Worm (Caenorhabditis elegans): ENCODE results near the gene hecd-1.

Gene hecd-1

ce11 chrIV:7147722-7148121, 3.2 kb upstream of the hecd-1 start:
- no peak for TF ChIP-seq attf-4 (tag; optimal IDR thresholded peaks at IDR 0.05)
- TF ChIP-seq snpc-1.2 (GFP tag; IDR thresholded peaks at IDR 0.05), result no peak
- no peak for TF ChIP-seq Y105C5A.15 (GFP tag; IDR thresholded peaks at IDR 0.05)
- TF ChIP-seq egl-27 (tag; optimal IDR thresholded peaks at IDR 0.05), result no peak
- TF ChIP-seq sdz-12 (GFP tag; optimal IDR thresholded peaks at IDR 0.05), result no peak
- TF ChIP-seq zfp-3 (GFP tag; conservative IDR thresholded peaks at IDR 0.05), result no peak
- no peak for TF ChIP-seq dmd-8 (GFP tag; IDR thresholded peaks at IDR 0.05)
- TF ChIP-seq madf-9 (GFP tag; conservative IDR thresholded peaks at IDR 0.05), result no peak
- no peak for TF ChIP-seq ces-1 (GFP tag; optimal IDR thresholded peaks at IDR 0.05)
- no peak for TF ChIP-seq pqm-1 (tag; optimal IDR thresholded peaks at IDR 0.05)
- peak; percentile 29; the same call in 1 of the 2 replicates for TF ChIP-seq lin-38 (GFP tag; IDR thresholded peaks at IDR 0.05)
- TF ChIP-seq nhr-111 (GFP tag; optimal IDR thresholded peaks at IDR 0.05), result no peak
- TF ChIP-seq nhr-48 (tag; optimal IDR thresholded peaks at IDR 0.05), result no peak
- TF ChIP-seq mes-2 (tag; optimal IDR thresholded peaks at IDR 0.05; ENCODE audit: poor library complexity, severe bottlenecking), result peak; percentile 6
- TF ChIP-seq nhr-11 (tag; optimal IDR thresholded peaks at IDR 0.05), result no peak
- no peak for TF ChIP-seq lin-13 (GFP tag; optimal IDR thresholded peaks at IDR 0.05)
- no peak for TF ChIP-seq nhr-41 (GFP tag; IDR thresholded peaks at IDR 0.05)
- TF ChIP-seq spr-1 (tag; optimal IDR thresholded peaks at IDR 0.05), result no peak
- TF ChIP-seq ceh-82 (tag; optimal IDR thresholded peaks at IDR 0.05), result no peak
- TF ChIP-seq hlh-11 (tag; optimal IDR thresholded peaks at IDR 0.05), result peak; percentile 69
- peak; percentile 57 for TF ChIP-seq nhr-28 (tag; optimal IDR thresholded peaks at IDR 0.05)
- TF ChIP-seq cey-2 (tag; optimal IDR thresholded peaks at IDR 0.05; ENCODE audit: borderline replicate concordance, insufficient read depth), result no peak
- TF ChIP-seq mep-1 (tag; optimal IDR thresholded peaks at IDR 0.05), result peak; percentile 38
- no peak for TF ChIP-seq snpc-4 (tag; optimal IDR thresholded peaks at IDR 0.05)
- no peak for TF ChIP-seq zfp-2 (tag; optimal IDR thresholded peaks at IDR 0.05)
- no peak for TF ChIP-seq zip-11 (GFP tag; IDR thresholded peaks at IDR 0.05)
- no peak for TF ChIP-seq ZK337.2 (GFP tag; IDR thresholded peaks at IDR 0.05)
- TF ChIP-seq madf-5 (GFP tag; IDR thresholded peaks at IDR 0.05), result no peak
- TF ChIP-seq ceh-62 (tag; optimal IDR thresholded peaks at IDR 0.05), result no peak
- no peak for TF ChIP-seq pha-4 (GFP tag; IDR thresholded peaks at IDR 0.05)
- TF ChIP-seq pha-4 (tag; optimal IDR thresholded peaks at IDR 0.05), result no peak
- TF ChIP-seq egl-43 (GFP tag; IDR thresholded peaks at IDR 0.05), result no peak
- no peak for TF ChIP-seq ceh-32 (tag; optimal IDR thresholded peaks at IDR 0.05; ENCODE audit: poor library complexity)
- no peak for TF ChIP-seq php-3 (GFP tag; IDR thresholded peaks at IDR 0.05)
- no peak for TF ChIP-seq unc-130 (GFP tag; optimal IDR thresholded peaks at IDR 0.05)
- TF ChIP-seq ama-1 (optimal IDR thresholded peaks at IDR 0.05), result no peak
- no peak for TF ChIP-seq daf-16 (GFP tag; optimal IDR thresholded peaks at IDR 0.05)
- peak; percentile 75 for TF ChIP-seq daf-16 (tag; optimal IDR thresholded peaks at IDR 0.05)
- no peak for TF ChIP-seq nhr-102 (tag; optimal IDR thresholded peaks at IDR 0.05)
- TF ChIP-seq fos-1 (tag; optimal IDR thresholded peaks at IDR 0.05), result no peak
- TF ChIP-seq arid-1 (GFP tag; conservative IDR thresholded peaks at IDR 0.05), result no peak
- TF ChIP-seq rbr-2 (tag; optimal IDR thresholded peaks at IDR 0.05), result peak; percentile 13
- no peak for TF ChIP-seq unc-39 (tag; optimal IDR thresholded peaks at IDR 0.05)
- no peak for TF ChIP-seq ceh-20 (GFP tag; IDR thresholded peaks at IDR 0.05)
- TF ChIP-seq ctbp-1 (GFP tag; IDR thresholded peaks at IDR 0.05), result no peak
- no peak for TF ChIP-seq saeg-2 (GFP tag; IDR thresholded peaks at IDR 0.05)
- TF ChIP-seq nhr-77 (tag; optimal IDR thresholded peaks at IDR 0.05), result peak; percentile 6
- TF ChIP-seq aha-1 (tag), result no peak
- TF ChIP-seq hif-1 (tag; optimal IDR thresholded peaks at IDR 0.05), result no peak
- TF ChIP-seq F44E2.7 (GFP tag; IDR thresholded peaks at IDR 0.05), result no peak
- no peak for TF ChIP-seq dmd-6 (GFP tag; IDR thresholded peaks at IDR 0.05)
- TF ChIP-seq nhr-42 (GFP tag; IDR thresholded peaks at IDR 0.05), result no peak
- TF ChIP-seq tag-97 (GFP tag; IDR thresholded peaks at IDR 0.05), result no peak
